Worm (Caenorhabditis elegans): ENCODE results near the gene K10H10.13.

DNA sequence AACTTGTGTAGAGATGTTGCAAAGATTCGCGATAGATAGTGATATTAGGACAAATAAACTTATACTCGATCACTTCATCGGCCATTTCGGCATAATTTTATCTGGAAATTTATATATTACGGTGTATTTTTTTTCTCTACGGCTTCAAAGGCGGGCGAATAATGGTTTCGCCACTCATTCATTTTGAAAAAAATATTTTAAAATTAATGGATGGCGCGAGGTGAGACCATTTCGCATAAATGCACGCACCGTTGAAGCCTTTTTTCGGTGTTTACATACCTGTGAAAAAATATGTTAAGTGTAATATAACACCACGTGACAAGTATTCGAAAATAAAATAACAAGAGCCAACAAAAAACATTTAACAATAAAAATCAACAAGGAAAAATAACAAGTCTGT, 10.9 kb upstream of the K10H10.13 start, which contains the start of gene btb-19:
- TF ChIP-seq lin-15B (tag; optimal IDR thresholded peaks at IDR 0.05) (no peak), fos-1 (tag; optimal IDR thresholded peaks at IDR 0.05) (no peak), eor-1 (tag; optimal IDR thresholded peaks at IDR 0.05) (no peak), lsy-12 (tag; optimal IDR thresholded peaks at IDR 0.05) (no peak), daf-12 (tag; optimal IDR thresholded peaks at IDR 0.05) (no peak), elt-3 (tag; optimal IDR thresholded peaks at IDR 0.05) (no peak), egl-5 (tag; optimal IDR thresholded peaks at IDR 0.05) (no peak), unc-62 (GFP tag; optimal IDR thresholded peaks at IDR 0.05) (no peak), ama-1 (optimal IDR thresholded peaks at IDR 0.05) (no peak)
